Worm (Caenorhabditis elegans) whole organism, L4 larva: ENCODE results near the gene fbxa-158.
"Not testable (repeated sequence)": the region's sequence is repeated elsewhere in the genome, so short reads cannot be mapped to it uniquely, and the experiment has no call there.

Source experiments
- D1046.2 ChIP-seq: fragments of 200-800 bp; sonication (Bioruptor generic); IDR thresholded peaks from 2 replicates; pipeline ENCODE4 v1.3.6; 2022; ENCODE audit warnings: missing genetic modification characterization, missing compliant biosample characterization
- F10B5.3 ChIP-seq: sonication (generic microtip); optimal IDR thresholded peaks from 2 replicates; lab custom pipeline; 2016; ENCODE audit warnings: mild to moderate bottlenecking, missing genetic modification characterization, missing compliant biosample characterization
- F49E8.2 ChIP-seq: sonication (generic microtip); optimal IDR thresholded peaks from 2 replicates; lab custom pipeline; 2016; ENCODE audit warnings: missing compliant biosample characterization, mild to moderate bottlenecking, missing genetic modification characterization, borderline replicate concordance
- T26A8.4 ChIP-seq: fragments of 200-800 bp; sonication (Bioruptor generic); IDR thresholded peaks from 2 replicates; pipeline ENCODE4 v1.3.6; 2022; ENCODE audit warnings: missing genetic modification characterization, missing compliant biosample characterization
- arid-1 ChIP-seq: fragments of 200-800 bp; sonication (Bioruptor generic); conservative IDR thresholded peaks from 2 replicates; pipeline ENCODE4 v1.3.6; 2022; ENCODE audit warnings: missing genetic modification reagents, missing genetic modification characterization, missing compliant biosample characterization
- attf-4 ChIP-seq: sonication (generic microtip); optimal IDR thresholded peaks from 3 replicates; lab custom pipeline; 2017; ENCODE audit warnings: missing biosample characterization, missing genetic modification characterization
- ceh-20 ChIP-seq: fragments of 200-800 bp; sonication (Bioruptor generic); IDR thresholded peaks from 2 replicates; pipeline ENCODE4 v1.3.6; 2022; ENCODE audit warnings: missing genetic modification reagents, missing genetic modification characterization, missing compliant biosample characterization
- ceh-62 ChIP-seq: sonication (generic microtip); optimal IDR thresholded peaks from 2 replicates; lab custom pipeline; 2017; ENCODE audit warnings: missing biosample characterization, missing genetic modification characterization
- ceh-82 ChIP-seq: sonication (generic microtip); optimal IDR thresholded peaks from 2 replicates; lab custom pipeline; 2017; ENCODE audit warnings: missing biosample characterization, missing genetic modification characterization
- cey-2 ChIP-seq: sonication (generic microtip); optimal IDR thresholded peaks from 3 replicates; lab custom pipeline; 2017; ENCODE audit warnings: missing genetic modification characterization, mild to moderate bottlenecking, missing compliant biosample characterization, antibody characterized with exemption, borderline replicate concordance; ENCODE audit not compliant: insufficient read depth
- ctbp-1 ChIP-seq: fragments of 200-800 bp; sonication (Bioruptor generic); IDR thresholded peaks from 2 replicates; pipeline ENCODE4 v1.3.6; 2022; ENCODE audit warnings: missing genetic modification reagents, missing genetic modification characterization, missing compliant biosample characterization
- daf-19 ChIP-seq: fragments of 200-800 bp; sonication (Bioruptor generic); conservative IDR thresholded peaks from 2 replicates; pipeline ENCODE4 v1.3.6; 2022; ENCODE audit warnings: missing genetic modification characterization, missing compliant biosample characterization
- dmd-6 ChIP-seq: fragments of 200-800 bp; sonication (Bioruptor generic); IDR thresholded peaks from 2 replicates; pipeline ENCODE4 v1.3.6; 2022; ENCODE audit warnings: missing genetic modification reagents, missing genetic modification characterization, missing compliant biosample characterization
- dmd-9 ChIP-seq: fragments of 200-800 bp; sonication (Bioruptor generic); IDR thresholded peaks from 2 replicates; pipeline ENCODE4 v1.3.6; 2022; ENCODE audit warnings: missing genetic modification reagents, missing genetic modification characterization, missing compliant biosample characterization
- dpl-1 ChIP-seq: fragments of 150-350 bp; optimal IDR thresholded peaks from 2 replicates; lab custom pipeline; 2014; ENCODE audit warnings: missing biosample characterization, missing genetic modification reagents, missing genetic modification characterization
- dve-1 ChIP-seq: sonication (generic microtip); optimal IDR thresholded peaks from 2 replicates; lab custom pipeline; 2017; ENCODE audit warnings: antibody characterized with exemption, mild to moderate bottlenecking, missing genetic modification characterization, missing compliant biosample characterization; ENCODE audit not compliant: insufficient read depth
- egl-43 ChIP-seq: fragments of 200-800 bp; sonication (Bioruptor generic); IDR thresholded peaks from 2 replicates; pipeline ENCODE4 v1.3.6; 2022; ENCODE audit warnings: missing genetic modification reagents, missing genetic modification characterization, missing compliant biosample characterization
- fos-1 ChIP-seq: fragments of 150-350 bp; optimal IDR thresholded peaks from 2 replicates; lab custom pipeline; 2014; ENCODE audit warnings: missing biosample characterization, missing genetic modification characterization
- hlh-30 ChIP-seq: sonication (generic microtip); optimal IDR thresholded peaks from 2 replicates; lab custom pipeline; 2017; ENCODE audit warnings: antibody characterized with exemption, mild to moderate bottlenecking, missing genetic modification characterization, missing compliant biosample characterization; ENCODE audit not compliant: insufficient read depth
- lim-7 ChIP-seq: fragments of 200-800 bp; sonication (Bioruptor generic); IDR thresholded peaks from 2 replicates; pipeline ENCODE4 v1.3.6; 2022; ENCODE audit warnings: missing genetic modification characterization, missing compliant biosample characterization
- lin-29 ChIP-seq: fragments of 200-800 bp; sonication (Bioruptor generic); IDR thresholded peaks from 2 replicates; pipeline ENCODE4 v1.3.6; 2022; ENCODE audit warnings: missing genetic modification reagents, missing genetic modification characterization, missing compliant biosample characterization
- lir-3 ChIP-seq: sonication (generic microtip); optimal IDR thresholded peaks from 2 replicates; lab custom pipeline; 2016; ENCODE audit warnings: mild to moderate bottlenecking, missing genetic modification characterization, missing compliant biosample characterization
- lsy-2 ChIP-seq, 2 experiments: fragments of 150-350 bp in 1 of 2; sonication (generic microtip) in 1 of 2; optimal IDR thresholded peaks; 2 replicates each; lab custom pipeline; 2014 to 2017; ENCODE audit warnings: missing biosample characterization in 2 of 2, missing genetic modification characterization in 2 of 2
- madf-9 ChIP-seq: fragments of 200-800 bp; sonication (Bioruptor generic); conservative IDR thresholded peaks from 2 replicates; pipeline ENCODE4 v1.3.6; 2022; ENCODE audit warnings: missing genetic modification reagents, missing genetic modification characterization, missing compliant biosample characterization
- mxl-3 ChIP-seq: fragments of 200-800 bp; sonication (Bioruptor generic); optimal IDR thresholded peaks from 2 replicates; lab custom pipeline; 2018; ENCODE audit warnings: mild to moderate bottlenecking, missing genetic modification characterization, missing compliant biosample characterization
- nhr-237 ChIP-seq: sonication (generic microtip); optimal IDR thresholded peaks from 2 replicates; lab custom pipeline; 2017; ENCODE audit warnings: missing biosample characterization, missing genetic modification characterization
- nhr-28 ChIP-seq: fragments of 150-350 bp; optimal IDR thresholded peaks from 2 replicates; lab custom pipeline; 2014; ENCODE audit warnings: missing biosample characterization, missing genetic modification characterization
- nhr-41 ChIP-seq: fragments of 200-800 bp; sonication (Bioruptor generic); IDR thresholded peaks from 2 replicates; pipeline ENCODE4 v1.3.6; 2022; ENCODE audit warnings: missing genetic modification reagents, missing genetic modification characterization, missing compliant biosample characterization
- nhr-77 ChIP-seq: fragments of 150-350 bp; optimal IDR thresholded peaks from 2 replicates; lab custom pipeline; 2014; ENCODE audit warnings: missing biosample characterization, missing genetic modification characterization
- pqm-1 ChIP-seq: sonication (generic microtip); optimal IDR thresholded peaks from 2 replicates; lab custom pipeline; 2017; ENCODE audit warnings: missing biosample characterization, missing genetic modification characterization
- saeg-2 ChIP-seq: fragments of 200-800 bp; sonication (Bioruptor generic); IDR thresholded peaks from 2 replicates; pipeline ENCODE4 v1.3.6; 2022; ENCODE audit warnings: missing genetic modification reagents, missing genetic modification characterization, missing compliant biosample characterization
- skn-1 ChIP-seq: fragments of 150-350 bp; optimal IDR thresholded peaks from 2 replicates; lab custom pipeline; 2014; ENCODE audit warnings: missing biosample characterization, missing genetic modification characterization
- snpc-4 ChIP-seq: fragments of 150-350 bp; optimal IDR thresholded peaks from 2 replicates; lab custom pipeline; 2014; ENCODE audit warnings: missing biosample characterization, missing genetic modification characterization
- tag-97 ChIP-seq: fragments of 200-800 bp; sonication (Bioruptor generic); IDR thresholded peaks from 2 replicates; pipeline ENCODE4 v1.3.6; 2022; ENCODE audit warnings: missing genetic modification characterization, missing compliant biosample characterization
- tra-1 ChIP-seq: fragments of 200-800 bp; sonication (Bioruptor generic); IDR thresholded peaks from 2 replicates; pipeline ENCODE4 v1.3.6; 2022; ENCODE audit warnings: missing genetic modification reagents, missing genetic modification characterization, missing compliant biosample characterization
- unc-130 ChIP-seq: sonication (generic microtip); optimal IDR thresholded peaks from 2 replicates; lab custom pipeline; 2016; ENCODE audit warnings: missing genetic modification reagents, missing genetic modification characterization, missing compliant biosample characterization
- zip-11 ChIP-seq: fragments of 200-800 bp; sonication (Bioruptor generic); IDR thresholded peaks from 2 replicates; pipeline ENCODE4 v1.3.6; 2022; ENCODE audit warnings: missing genetic modification characterization, missing compliant biosample characterization
- zip-2 ChIP-seq: fragments of 150-350 bp; optimal IDR thresholded peaks from 2 replicates; lab custom pipeline; 2014; ENCODE audit warnings: missing biosample characterization, missing genetic modification characterization

fbxa-158 gene

DNA sequence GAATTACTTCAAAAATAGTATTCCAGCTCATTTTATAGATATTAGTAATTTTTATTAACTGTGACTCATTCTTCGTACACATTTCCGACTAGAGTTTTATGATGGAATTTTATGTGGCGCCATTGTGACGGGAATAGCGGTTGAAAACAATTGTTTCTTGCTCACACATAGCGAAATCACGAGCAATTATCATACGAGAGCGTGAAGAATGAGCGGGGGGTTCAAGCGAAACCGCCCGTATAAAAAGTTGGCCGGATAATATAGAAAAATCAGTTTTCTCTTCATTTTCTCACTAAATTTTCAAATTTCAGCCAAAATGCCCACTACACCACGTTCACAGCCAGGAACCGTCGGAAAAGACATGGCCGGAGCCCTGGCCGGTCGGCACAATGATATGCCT is 12.4 kb upstream of the fbxa-158 start, which contains the start of gene C08E3.1:
Gene C08E3.1 (plus strand): TSS at position 301 of the 400 bp plus-strand sequence.
- TF ChIP-seq lsy-2 (tag; optimal IDR thresholded peaks at IDR 0.05; lab: Kevin White, UChicago); D1046.2; hlh-30 (tag; lab: Kevin White, UChicago): not testable (repeated sequence)

DNA sequence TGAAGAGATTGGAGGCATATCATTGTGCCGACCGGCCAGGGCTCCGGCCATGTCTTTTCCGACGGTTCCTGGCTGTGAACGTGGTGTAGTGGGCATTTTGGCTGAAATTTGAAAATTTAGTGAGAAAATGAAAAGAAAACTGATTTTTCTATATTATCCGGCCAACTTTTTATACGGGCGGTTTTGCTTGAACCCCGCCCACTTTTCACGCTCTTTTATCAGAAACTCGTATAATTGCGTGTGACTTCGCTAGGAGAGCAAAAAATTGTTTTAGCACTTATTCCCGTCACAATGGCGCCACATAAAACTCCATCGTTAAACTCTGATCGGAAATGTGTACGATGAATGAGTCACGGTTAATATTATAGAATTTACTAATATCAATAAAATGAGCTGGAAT is 11.1 kb upstream of the fbxa-158 start, which contains the start of gene C08E3.13:
Gene C08E3.13 (minus strand): TSS at position 101 of the 400 bp plus-strand sequence.
- not testable (repeated sequence) for TF ChIP-seq ceh-82 (tag; lab: Kevin White, UChicago); snpc-4 (tag; lab: Kevin White, UChicago); T26A8.4 (GFP tag; lab: Robert Waterston, UW)

DNA sequence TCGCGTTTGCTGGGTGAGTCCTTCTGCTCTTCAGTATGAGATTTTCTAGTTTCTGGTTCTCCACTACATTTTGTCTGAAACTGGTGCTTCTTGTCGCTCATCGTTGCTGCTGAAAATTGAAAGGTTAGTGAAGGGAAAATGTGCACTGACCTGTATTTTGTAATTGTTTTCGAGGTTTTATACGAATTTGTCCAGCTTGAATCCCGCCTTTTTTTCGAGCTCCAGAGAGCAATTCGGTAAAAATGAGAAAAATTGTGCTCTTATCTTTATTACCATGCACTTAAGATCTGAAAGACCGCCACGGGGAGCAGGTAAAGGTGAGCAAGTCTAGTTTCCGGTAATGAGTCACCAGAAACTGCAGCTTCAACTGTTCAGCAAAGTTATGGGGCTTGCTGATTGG is 6.7 kb upstream of the fbxa-158 start, which contains the start of gene C08E3.15:
Gene C08E3.15 (minus strand): TSS at position 101 of the 400 bp plus-strand sequence.
- not testable (repeated sequence) for TF ChIP-seq nhr-28 (tag; lab: Kevin White, UChicago); cey-2 (tag; lab: Kevin White, UChicago); saeg-2 (GFP tag; lab: Robert Waterston, UW)

DNA sequence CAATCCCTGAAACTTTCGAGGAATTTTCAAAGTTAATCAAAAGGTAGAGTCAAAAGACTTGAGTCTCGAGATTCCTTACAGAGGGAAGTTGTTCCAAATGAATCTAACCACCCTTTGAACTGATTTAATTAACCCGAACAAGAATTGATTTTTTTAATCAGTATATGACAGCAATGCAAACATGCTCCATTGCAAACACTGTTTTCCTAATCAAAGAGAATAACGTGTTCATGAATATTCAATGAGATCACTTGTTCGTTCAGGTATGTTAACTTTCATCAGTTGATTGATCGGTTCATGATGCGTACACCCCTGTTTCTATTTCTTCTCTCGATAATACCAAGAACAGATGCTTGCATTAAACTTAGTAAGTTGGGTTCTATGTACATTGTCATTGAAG is 4.6 kb upstream of the fbxa-158 start, which contains the start of gene C08E3.14:
Gene C08E3.14 (plus strand): TSS at position 301 of the 400 bp plus-strand sequence.
- TF ChIP-seq lin-29 (GFP tag; lab: Robert Waterston, UW) (no peak), zip-2 (tag; lab: Kevin White, UChicago) (no peak), pqm-1 (tag; lab: Kevin White, UChicago) (no peak), nhr-41 (GFP tag; lab: Robert Waterston, UW) (no peak), ceh-62 (tag; lab: Kevin White, UChicago) (no peak), fos-1 (tag; lab: Kevin White, UChicago) (no peak), nhr-77 (tag; lab: Kevin White, UChicago) (no peak), cey-2 (tag; lab: Kevin White, UChicago) (no peak), dve-1 (no peak), tag-97 (GFP tag; lab: Robert Waterston, UW) (no peak), tra-1 (GFP tag; lab: Robert Waterston, UW) (no peak), daf-19 (GFP tag; lab: Robert Waterston, UW) (no peak), dmd-9 (GFP tag; lab: Robert Waterston, UW) (no peak), madf-9 (no peak), lsy-2 (tag; optimal IDR thresholded peaks at IDR 0.05; lab: Kevin White, UChicago) (no peak), nhr-28 (tag; lab: Kevin White, UChicago) (no peak), F49E8.2 (tag; lab: Kevin White, UChicago) (no peak), nhr-237 (tag; lab: Kevin White, UChicago) (no peak), dpl-1 (GFP tag; lab: Kevin White, UChicago) (no peak)
- TF ChIP-seq, all 104 proteins: peak for 0

DNA sequence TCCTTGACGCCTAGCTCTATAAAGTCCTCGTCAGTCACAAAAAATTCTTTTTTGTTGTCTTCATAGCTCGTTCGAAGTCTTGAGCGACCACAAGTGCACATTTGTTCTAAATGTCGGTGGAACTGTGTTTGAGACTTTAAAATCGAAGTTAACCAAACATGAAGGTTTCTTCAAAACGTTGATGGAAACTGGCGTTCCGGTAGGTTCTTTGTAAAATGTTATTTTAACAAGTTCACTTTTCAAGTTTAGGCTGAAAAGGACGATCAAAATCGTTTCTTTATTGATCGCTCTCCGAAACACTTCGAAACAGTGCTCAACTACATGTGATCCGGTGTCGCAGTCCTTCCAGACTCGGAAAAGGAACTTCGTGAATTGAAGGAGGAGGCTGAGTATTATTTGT is 3.5 kb upstream of the fbxa-158 start, which contains the start of gene fbxa-160:
Gene fbxa-160 (minus strand): TSS at position 101 of the 400 bp plus-strand sequence.
- TF ChIP-seq lsy-2 (tag; optimal IDR thresholded peaks at IDR 0.05; lab: Kevin White, UChicago), result no peak
- no peak for TF ChIP-seq ctbp-1 (GFP tag; lab: Robert Waterston, UW)
- TF ChIP-seq unc-130 (GFP tag; lab: Kevin White, UChicago), result no peak
- TF ChIP-seq skn-1, result no peak
- no peak for TF ChIP-seq lir-3
- no peak for TF ChIP-seq saeg-2 (GFP tag; lab: Robert Waterston, UW)
- no peak for TF ChIP-seq zip-11 (GFP tag; lab: Robert Waterston, UW)
- no peak for TF ChIP-seq lim-7 (GFP tag; lab: Robert Waterston, UW)
- no peak for TF ChIP-seq egl-43 (GFP tag; lab: Robert Waterston, UW)
- no peak for TF ChIP-seq dmd-6 (GFP tag; lab: Robert Waterston, UW)
- TF ChIP-seq F10B5.3, result no peak
- TF ChIP-seq ceh-20, result no peak
- TF ChIP-seq attf-4, result no peak
- no peak for TF ChIP-seq lin-29 (GFP tag; lab: Robert Waterston, UW)
- no peak for TF ChIP-seq arid-1 (GFP tag; lab: Robert Waterston, UW)
- TF ChIP-seq mxl-3, result no peak
